Worm (Caenorhabditis elegans) whole organism, late embryonic: ENCODE measurements around the gene F15G9.6.

Experiments
- ceh-19 ChIP-seq: fragments of 200-800 bp; sonication (Bioruptor generic); optimal IDR thresholded peaks from 2 replicates; lab custom pipeline; 2018; ENCODE audit warnings: mild to moderate bottlenecking, missing genetic modification characterization, missing compliant biosample characterization
- ceh-9 ChIP-seq: sonication (generic microtip); optimal IDR thresholded peaks from 2 replicates; lab custom pipeline; 2016; ENCODE audit warnings: mild to moderate bottlenecking, missing genetic modification characterization, inconsistent platforms, missing compliant biosample characterization
- elt-2 ChIP-seq: sonication (generic microtip); optimal IDR thresholded peaks from 2 replicates; lab custom pipeline; 2016; ENCODE audit warnings: missing genetic modification reagents, missing genetic modification characterization, missing compliant biosample characterization
- nfya-1 ChIP-seq: sonication (generic microtip); optimal IDR thresholded peaks from 2 replicates; lab custom pipeline; 2017; ENCODE audit warnings: missing genetic modification characterization, mild to moderate bottlenecking, missing compliant biosample characterization, antibody characterized with exemption, moderate library complexity
- pha-2 ChIP-seq: sonication (generic microtip); optimal IDR thresholded peaks from 2 replicates; lab custom pipeline; 2017; ENCODE audit warnings: mild to moderate bottlenecking, missing genetic modification characterization, missing compliant biosample characterization
- zip-5 ChIP-seq: sonication (generic microtip); optimal IDR thresholded peaks from 2 replicates; lab custom pipeline; 2016; ENCODE audit warnings: missing genetic modification characterization, missing compliant biosample characterization

- no peak for TF ChIP-seq nfya-1 (tag; lab: Kevin White, UChicago)
- TF ChIP-seq pha-2 (tag; lab: Kevin White, UChicago), result no peak
- TF ChIP-seq zip-5 (tag; lab: Kevin White, UChicago), result no peak
- no peak for TF ChIP-seq ceh-19 (GFP tag; lab: Kevin White, UChicago)
- peak; percentile 36 for TF ChIP-seq elt-2 (tag; lab: Kevin White, UChicago)
- TF ChIP-seq ceh-9 (tag; lab: Kevin White, UChicago), result no peak
Observed at ce11 chrX:9676788-9677454, 32.6 kb upstream of the F15G9.6 start.
